Worm (Caenorhabditis elegans) whole organism, L3 larva: ENCODE data around the gene col-132.

Experiments used
- R02D3.7 ChIP-seq: fragments of 150-350 bp; optimal IDR thresholded peaks from 2 replicates; lab custom pipeline; 2014; ENCODE audit warnings: missing biosample characterization, missing genetic modification characterization
- ZK546.5 ChIP-seq: sonication (generic microtip); optimal IDR thresholded peaks from 2 replicates; lab custom pipeline; 2017; ENCODE audit warnings: missing biosample characterization, missing genetic modification characterization
- aly-2 ChIP-seq: fragments of 150-350 bp; optimal IDR thresholded peaks from 2 replicates; lab custom pipeline; 2014; ENCODE audit warnings: missing biosample characterization, missing genetic modification characterization
- ama-1 ChIP-seq: fragments of 150-350 bp; optimal IDR thresholded peaks from 2 replicates; lab custom pipeline; 2018
- ceh-28 ChIP-seq: fragments of 150-350 bp; optimal IDR thresholded peaks from 2 replicates; lab custom pipeline; 2014; ENCODE audit warnings: missing biosample characterization, missing genetic modification reagents, missing genetic modification characterization
- ceh-82 ChIP-seq: fragments of 150-350 bp; optimal IDR thresholded peaks from 2 replicates; lab custom pipeline; 2014; ENCODE audit warnings: missing biosample characterization, missing genetic modification characterization
- ceh-9 ChIP-seq: sonication (generic microtip); optimal IDR thresholded peaks from 2 replicates; lab custom pipeline; 2018; ENCODE audit warnings: missing biosample characterization, missing genetic modification characterization
- daf-12 ChIP-seq: fragments of 150-350 bp; optimal IDR thresholded peaks from 2 replicates; lab custom pipeline; 2014; ENCODE audit warnings: missing biosample characterization, missing genetic modification reagents, missing genetic modification characterization
- egl-27 ChIP-seq: sonication (generic microtip); optimal IDR thresholded peaks from 4 replicates; lab custom pipeline; 2017; ENCODE audit warnings: missing biosample characterization, missing genetic modification reagents, missing genetic modification characterization
- egl-5 ChIP-seq: fragments of 150-350 bp; optimal IDR thresholded peaks from 2 replicates; lab custom pipeline; 2017; ENCODE audit warnings: missing biosample characterization, missing genetic modification reagents, missing genetic modification characterization, inconsistent platforms
- elt-1 ChIP-seq: fragments of 150-350 bp; optimal IDR thresholded peaks from 2 replicates; lab custom pipeline; 2014; ENCODE audit warnings: missing biosample characterization, missing genetic modification characterization
- elt-2 ChIP-seq: sonication (generic microtip); optimal IDR thresholded peaks from 2 replicates; lab custom pipeline; 2016; ENCODE audit warnings: missing genetic modification reagents, mild to moderate bottlenecking, missing genetic modification characterization, missing compliant biosample characterization
- elt-3 ChIP-seq, 3 experiments: fragments of 150-350 bp in 1 of 3; sonication (generic microtip) in 2 of 3; optimal IDR thresholded peaks; 2 replicates in 2 of 3; 4 replicates in 1 of 3; lab custom pipeline; 2014 to 2017; ENCODE audit warnings: missing biosample characterization in 3 of 3, missing genetic modification characterization in 3 of 3
- eor-1 ChIP-seq, 2 experiments: fragments of 150-350 bp; optimal IDR thresholded peaks; 2 replicates each; lab custom pipeline; 2014 to 2018; ENCODE audit warnings: missing biosample characterization in 2 of 2, missing genetic modification characterization in 2 of 2
- fkh-10 ChIP-seq: sonication (generic microtip); optimal IDR thresholded peaks from 2 replicates; lab custom pipeline; 2017; ENCODE audit warnings: missing biosample characterization, missing genetic modification reagents, missing genetic modification characterization
- fkh-2 ChIP-seq: fragments of 150-350 bp; optimal IDR thresholded peaks from 2 replicates; lab custom pipeline; 2014; ENCODE audit warnings: missing biosample characterization, missing genetic modification reagents, missing genetic modification characterization
- fos-1 ChIP-seq: fragments of 150-350 bp; optimal IDR thresholded peaks from 2 replicates; lab custom pipeline; 2014; ENCODE audit warnings: missing biosample characterization, missing genetic modification characterization
- hmg-11 ChIP-seq: sonication (generic microtip); optimal IDR thresholded peaks from 2 replicates; lab custom pipeline; 2016; ENCODE audit warnings: missing genetic modification characterization, missing compliant biosample characterization
- jun-1 ChIP-seq: fragments of 150-350 bp; optimal IDR thresholded peaks from 2 replicates; lab custom pipeline; 2014; ENCODE audit warnings: missing biosample characterization, missing genetic modification reagents, missing genetic modification characterization
- lin-15B ChIP-seq: fragments of 150-350 bp; optimal IDR thresholded peaks from 2 replicates; lab custom pipeline; 2014; ENCODE audit warnings: missing biosample characterization, missing genetic modification characterization
- lsy-12 ChIP-seq: sonication (generic microtip); optimal IDR thresholded peaks from 2 replicates; lab custom pipeline; 2016; ENCODE audit warnings: mild to moderate bottlenecking, missing genetic modification characterization, missing compliant biosample characterization
- mdl-1 ChIP-seq: fragments of 150-350 bp; optimal IDR thresholded peaks from 2 replicates; lab custom pipeline; 2014; ENCODE audit warnings: missing biosample characterization, missing genetic modification characterization
- nhr-12 ChIP-seq: fragments of 150-350 bp; optimal IDR thresholded peaks from 2 replicates; lab custom pipeline; 2014; ENCODE audit warnings: missing biosample characterization, missing genetic modification characterization
- nhr-23 ChIP-seq: fragments of 150-350 bp; optimal IDR thresholded peaks from 2 replicates; lab custom pipeline; 2014; ENCODE audit warnings: missing biosample characterization, missing genetic modification reagents, missing genetic modification characterization
- nhr-237 ChIP-seq: fragments of 150-350 bp; optimal IDR thresholded peaks from 2 replicates; lab custom pipeline; 2014; ENCODE audit warnings: missing biosample characterization, missing genetic modification characterization
- nhr-25 ChIP-seq: sonication (generic microtip); optimal IDR thresholded peaks from 2 replicates; lab custom pipeline; 2017; ENCODE audit warnings: missing biosample characterization, missing genetic modification characterization
- nhr-28 ChIP-seq: fragments of 150-350 bp; optimal IDR thresholded peaks from 2 replicates; lab custom pipeline; 2014; ENCODE audit warnings: missing biosample characterization, missing genetic modification characterization
- nhr-43 ChIP-seq: sonication (generic microtip); optimal IDR thresholded peaks from 2 replicates; lab custom pipeline; 2016; ENCODE audit warnings: mild to moderate bottlenecking, missing genetic modification characterization, missing compliant biosample characterization; ENCODE audit not compliant: poor library complexity, severe bottlenecking
- nhr-67 ChIP-seq: fragments of 150-350 bp; optimal IDR thresholded peaks from 2 replicates; lab custom pipeline; 2014; ENCODE audit warnings: missing biosample characterization, missing genetic modification characterization
- nhr-76 ChIP-seq: fragments of 150-350 bp; sonication (generic microtip); optimal IDR thresholded peaks from 5 replicates; lab custom pipeline; 2014; ENCODE audit warnings: missing biosample characterization, missing genetic modification characterization
- nhr-77 ChIP-seq: fragments of 150-350 bp; optimal IDR thresholded peaks from 2 replicates; lab custom pipeline; 2014; ENCODE audit warnings: missing biosample characterization, missing genetic modification characterization
- pha-4 ChIP-seq: fragments of 150-350 bp; optimal IDR thresholded peaks from 2 replicates; lab custom pipeline; 2014; ENCODE audit warnings: missing biosample characterization, missing genetic modification reagents, missing genetic modification characterization
- sea-2 ChIP-seq: fragments of 150-350 bp; sonication (generic microtip); optimal IDR thresholded peaks from 4 replicates; lab custom pipeline; 2014; ENCODE audit warnings: missing biosample characterization, missing genetic modification reagents, missing genetic modification characterization
- skn-1 ChIP-seq: fragments of 150-350 bp; optimal IDR thresholded peaks from 2 replicates; lab custom pipeline; 2014; ENCODE audit warnings: missing biosample characterization, missing genetic modification characterization
- snpc-4 ChIP-seq: fragments of 150-350 bp; optimal IDR thresholded peaks from 2 replicates; lab custom pipeline; 2014; ENCODE audit warnings: missing biosample characterization, missing genetic modification characterization
- tbx-2 ChIP-seq: sonication (generic microtip); optimal IDR thresholded peaks from 2 replicates; lab custom pipeline; 2016; ENCODE audit warnings: mild to moderate bottlenecking, missing genetic modification characterization, missing compliant biosample characterization
- unc-39 ChIP-seq: sonication (generic microtip); optimal IDR thresholded peaks from 4 replicates; lab custom pipeline; 2017; ENCODE audit warnings: missing biosample characterization, missing genetic modification characterization
- unc-62 ChIP-seq: fragments of 150-350 bp; sonication (generic microtip); optimal IDR thresholded peaks from 4 replicates; lab custom pipeline; 2014; ENCODE audit warnings: missing biosample characterization, missing genetic modification reagents, missing genetic modification characterization
- zag-1 ChIP-seq: fragments of 150-350 bp; optimal IDR thresholded peaks from 2 replicates; lab custom pipeline; 2014; ENCODE audit warnings: missing biosample characterization, missing genetic modification characterization
- ztf-4 ChIP-seq: fragments of 150-350 bp; optimal IDR thresholded peaks from 2 replicates; lab custom pipeline; 2014; ENCODE audit warnings: missing biosample characterization, missing genetic modification characterization

col-132 gene

ce11 chrIV:13086705-13087104, 4.2 kb downstream of the col-132 start, which contains the start of gene spin-2:
Gene spin-2 (plus strand): TSS chrIV:13087005.
- TF ChIP-seq ceh-82 (tag; lab: Kevin White, UChicago) = no peak

- no peak for TF ChIP-seq sea-2
- TF ChIP-seq pha-4 (tag; lab: Kevin White, UChicago) = peak; percentile 17
Measured at ce11 chrIV:13085675-13086074, 5.2 kb downstream of the col-132 start.

- TF ChIP-seq lin-15B (tag; lab: Kevin White, UChicago) = no peak
- TF ChIP-seq elt-1 (tag; lab: Kevin White, UChicago) = no peak
- TF ChIP-seq pha-4 (tag; lab: Kevin White, UChicago) = peak; percentile 24
- no peak for TF ChIP-seq elt-2 (tag; lab: Kevin White, UChicago)
- TF ChIP-seq nhr-67 (tag; lab: Kevin White, UChicago) = no peak
- TF ChIP-seq nhr-237 (tag; lab: Kevin White, UChicago) = no peak
- TF ChIP-seq R02D3.7 (tag; lab: Kevin White, UChicago) = no peak
- TF ChIP-seq nhr-43 (tag; lab: Kevin White, UChicago) = peak; percentile 82
- no peak for TF ChIP-seq hmg-11 (tag; lab: Kevin White, UChicago)
- TF ChIP-seq ZK546.5 (tag; lab: Kevin White, UChicago) = no peak
- no peak for TF ChIP-seq tbx-2 (tag; lab: Kevin White, UChicago)
- TF ChIP-seq unc-39 = no peak
- TF ChIP-seq daf-12 (tag; lab: Kevin White, UChicago) = no peak
- peak; percentile 86 for TF ChIP-seq ama-1 (lab: Kevin White, UChicago)
- TF ChIP-seq eor-1 (tag; optimal IDR thresholded peaks at IDR 0.05; lab: Kevin White, UChicago) = no peak
- TF ChIP-seq elt-3 (tag; optimal IDR thresholded peaks at IDR 0.05; lab: Kevin White, UChicago) = peak in 1 of 3 experiments; percentile 38
- no peak for TF ChIP-seq ceh-28 (tag; lab: Kevin White, UChicago)
- TF ChIP-seq unc-62 (GFP tag; lab: Kevin White, UChicago) = no peak
- TF ChIP-seq fkh-10 (GFP tag; lab: Kevin White, UChicago) = no peak
- no peak for TF ChIP-seq nhr-76 (tag; lab: Kevin White, UChicago)
- no peak for TF ChIP-seq jun-1
- TF ChIP-seq nhr-77 (tag; lab: Kevin White, UChicago) = no peak
- TF ChIP-seq ztf-4 (tag; lab: Kevin White, UChicago) = peak; percentile 55
- peak; percentile 45 for TF ChIP-seq lsy-12 (tag; lab: Kevin White, UChicago)
- TF ChIP-seq nhr-25 (tag; lab: Kevin White, UChicago) = peak; percentile 3
- TF ChIP-seq zag-1 = no peak
- TF ChIP-seq egl-5 (tag; lab: Kevin White, UChicago) = no peak
- no peak for TF ChIP-seq mdl-1 (tag; lab: Kevin White, UChicago)
- TF ChIP-seq ceh-82 (tag; lab: Kevin White, UChicago) = no peak
- no peak for TF ChIP-seq aly-2
- no peak for TF ChIP-seq egl-27 (tag; lab: Kevin White, UChicago)
Measured at ce11 chrIV:13082836-13083763, 7.8 kb downstream of the col-132 start.

- TF ChIP-seq nhr-67 (tag; lab: Kevin White, UChicago) (no peak), elt-2 (tag; lab: Kevin White, UChicago) (no peak), snpc-4 (no peak), fkh-10 (GFP tag; lab: Kevin White, UChicago) (no peak), nhr-12 (tag; lab: Kevin White, UChicago) (no peak), hmg-11 (tag; lab: Kevin White, UChicago) (no peak), ceh-28 (tag; lab: Kevin White, UChicago) (no peak), nhr-43 (tag; lab: Kevin White, UChicago) (no peak), ama-1 (lab: Kevin White, UChicago) (peak; percentile 61), mdl-1 (tag; lab: Kevin White, UChicago) (no peak), egl-27 (tag; lab: Kevin White, UChicago) (no peak), elt-1 (tag; lab: Kevin White, UChicago) (no peak), nhr-25 (tag; lab: Kevin White, UChicago) (peak; percentile 38), nhr-28 (no peak), daf-12 (tag; lab: Kevin White, UChicago) (no peak), fkh-2 (tag; lab: Kevin White, UChicago) (no peak), sea-2 (no peak), nhr-77 (tag; lab: Kevin White, UChicago) (no peak), egl-5 (tag; lab: Kevin White, UChicago) (no peak), skn-1 (tag; lab: Kevin White, UChicago) (no peak), fos-1 (tag; lab: Kevin White, UChicago) (no peak), zag-1 (no peak), ceh-9 (tag; lab: Kevin White, UChicago) (no peak), nhr-23 (tag; lab: Kevin White, UChicago) (peak; percentile 6)
Measured at ce11 chrIV:13082106-13082505, 8.8 kb downstream of the col-132 start.
